Fruit fly (Drosophila melanogaster): ENCODE measurements around the gene CG1271.
A peak's percentile ranks its signal among the peaks of the same experiment; 100 is the strongest.

CG1271 gene

DNA sequence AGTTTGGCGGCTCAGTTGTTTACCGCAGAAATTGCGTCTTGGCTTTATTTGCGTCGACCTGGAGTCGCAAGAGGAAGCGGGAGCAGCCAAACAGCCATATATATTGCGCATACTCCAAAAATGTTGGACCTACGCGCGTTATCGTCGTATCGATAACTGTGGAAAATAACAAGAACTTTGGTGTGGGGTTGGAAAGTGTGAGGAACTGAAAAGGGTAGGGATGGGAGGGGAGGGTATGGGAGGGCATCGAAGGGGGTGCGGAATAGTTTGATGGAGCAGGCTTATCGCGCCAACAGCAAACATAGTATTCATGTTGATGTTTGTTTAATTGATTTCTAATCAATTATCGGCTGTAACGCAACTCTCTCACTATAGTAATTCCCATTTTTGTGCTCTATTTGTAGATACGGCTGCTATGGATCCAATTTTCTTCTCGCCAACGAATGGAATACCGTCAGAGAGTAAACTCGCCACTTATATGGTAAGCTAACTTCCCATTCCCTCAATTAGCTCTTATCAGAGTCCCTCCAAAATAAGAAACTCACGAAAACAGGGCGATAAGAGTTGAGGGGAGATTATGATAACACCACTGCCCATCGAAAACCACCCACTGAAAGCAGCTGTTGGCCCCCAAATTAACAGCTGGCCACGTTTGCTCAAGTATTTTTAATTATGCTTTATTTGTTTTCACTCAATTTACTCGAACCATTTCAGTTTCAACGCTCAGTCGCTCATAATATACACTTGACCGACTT, 31.2 kb downstream of the CG1271 start (continued):
- TF ChIP-seq Dfd (GFP tag; optimal IDR thresholded peaks at IDR 0.05), result no peak
- TF ChIP-seq Mrtf (GFP tag; IDR thresholded peaks at IDR 0.05), result no peak
- peak; percentile 82 for TF ChIP-seq ara (GFP tag; IDR thresholded peaks at IDR 0.05)
- no peak; the same call in 1 of the 2 replicates for TF ChIP-seq toy (GFP tag; IDR thresholded peaks at IDR 0.05)
- TF ChIP-seq dm (GFP tag; optimal IDR thresholded peaks at IDR 0.05), result peak; percentile 11
- peak; percentile 87 for TF ChIP-seq mirr (GFP tag; optimal IDR thresholded peaks at IDR 0.05)
- peak; percentile 70 for TF ChIP-seq CG1024 (GFP tag; IDR thresholded peaks at IDR 0.05)
- peak; percentile 44 for TF ChIP-seq Bdp1 (GFP tag; optimal IDR thresholded peaks at IDR 0.05)
- peak; percentile 1 for TF ChIP-seq Ets65A (GFP tag)
- no peak for TF ChIP-seq CG4854 (GFP tag; optimal IDR thresholded peaks at IDR 0.05)
- no peak for TF ChIP-seq cad (GFP tag; optimal IDR thresholded peaks at IDR 0.05)
- TF ChIP-seq CG32767 (GFP tag; IDR thresholded peaks at IDR 0.05), result 0 out of 2 replicates have a peak, but pooled peaks have one; percentile 37
- peak; percentile 70; the same call in 2 of the 3 replicates for TF ChIP-seq zfh1 (GFP tag; IDR thresholded peaks at IDR 0.05)
- TF ChIP-seq CG30431 (GFP tag; optimal IDR thresholded peaks at IDR 0.05), result peak; percentile 25
- TF ChIP-seq maf-S (GFP tag; optimal IDR thresholded peaks at IDR 0.05), result no peak
- TF ChIP-seq CG11085 (GFP tag; IDR thresholded peaks at IDR 0.05), result no peak
- peak; percentile 66 for TF ChIP-seq Asciz (GFP tag; optimal IDR thresholded peaks at IDR 0.05)
- TF ChIP-seq Mad (GFP tag; optimal IDR thresholded peaks at IDR 0.05), result no peak
- TF ChIP-seq D19A (tag; optimal IDR thresholded peaks at IDR 0.05), result peak; percentile 23
- no peak for TF ChIP-seq chn (GFP tag; optimal IDR thresholded peaks at IDR 0.05)
- no peak for TF ChIP-seq insv (GFP tag; optimal IDR thresholded peaks at IDR 0.05)
- peak; percentile 28 for TF ChIP-seq CG3163 (GFP tag; optimal IDR thresholded peaks at IDR 0.05)
- TF ChIP-seq CG17912 (GFP tag; optimal IDR thresholded peaks at IDR 0.05), result no peak
- peak; percentile 62 for TF ChIP-seq pros (GFP tag; optimal IDR thresholded peaks at IDR 0.05)
- TF ChIP-seq HmgZ (tag; optimal IDR thresholded peaks at IDR 0.05), result peak; percentile 78
- peak; percentile 71 for TF ChIP-seq BtbVII (GFP tag; optimal IDR thresholded peaks at IDR 0.05)
- TF ChIP-seq ash1 (GFP tag; optimal IDR thresholded peaks at IDR 0.05), result no peak
- TF ChIP-seq stwl (tag; optimal IDR thresholded peaks at IDR 0.05), result no peak
- TF ChIP-seq lilli (GFP tag; optimal IDR thresholded peaks at IDR 0.05), result no peak
- no peak for TF ChIP-seq run (tag; optimal IDR thresholded peaks at IDR 0.05)
- peak; percentile 10 to 39 for TF ChIP-seq Trl (optimal IDR thresholded peaks at IDR 0.05)
- TF ChIP-seq Trl (GFP tag; optimal IDR thresholded peaks at IDR 0.05), result peak; percentile 56
- peak; percentile 47 for TF ChIP-seq TFAM (GFP tag; optimal IDR thresholded peaks at IDR 0.05)
- TF ChIP-seq CG3281 (GFP tag; optimal IDR thresholded peaks at IDR 0.05), result peak; percentile 61
- peak; percentile 46 for TF ChIP-seq NC2α (GFP tag; optimal IDR thresholded peaks at IDR 0.05)
- TF ChIP-seq crol (GFP tag; IDR thresholded peaks at IDR 0.05), result peak; percentile 97
- peak; percentile 56; the same call in 1 of the 2 replicates for TF ChIP-seq Adf1 (GFP tag; IDR thresholded peaks at IDR 0.05)
- no peak for TF ChIP-seq Hr39 (optimal IDR thresholded peaks at IDR 0.05)
- TF ChIP-seq CG18619 (GFP tag; optimal IDR thresholded peaks at IDR 0.05), result peak; percentile 15
- no peak for TF ChIP-seq tx (GFP tag; optimal IDR thresholded peaks at IDR 0.05)
- TF ChIP-seq da (GFP tag; optimal IDR thresholded peaks at IDR 0.05), result no peak
- TF ChIP-seq ab (GFP tag; optimal IDR thresholded peaks at IDR 0.05), result no peak
- no peak for TF ChIP-seq slou (GFP tag; optimal IDR thresholded peaks at IDR 0.05)
- TF ChIP-seq CG31441 (GFP tag; IDR thresholded peaks at IDR 0.05), result peak; percentile 44; the same call in 1 of the 2 replicates
- TF ChIP-seq CG31388 (GFP tag; optimal IDR thresholded peaks at IDR 0.05), result no peak
- no peak for TF ChIP-seq zen (tag; optimal IDR thresholded peaks at IDR 0.05)
- 0 out of 2 replicates have a peak, but pooled peaks have one; percentile 28 for TF ChIP-seq E2f2 (GFP tag; IDR thresholded peaks at IDR 0.05)
- no peak for TF ChIP-seq tgo (GFP tag; IDR thresholded peaks at IDR 0.05)
- peak; percentile 27 for TF ChIP-seq bcd (GFP tag; optimal IDR thresholded peaks at IDR 0.05)
- TF ChIP-seq CG1529 (GFP tag; optimal IDR thresholded peaks at IDR 0.05), result peak; percentile 54
- TF ChIP-seq CG5180 (GFP tag; optimal IDR thresholded peaks at IDR 0.05), result peak; percentile 69
- TF ChIP-seq CG13287 (GFP tag; IDR thresholded peaks at IDR 0.05; ENCODE audit: partially characterized antibody), result no peak
